Worm (Caenorhabditis elegans) whole organism, early embryonic: Measurements from ENCODE around the gene cyp-31A3.

Source experiments
- B0310.2 ChIP-seq: sonication (generic microtip); optimal IDR thresholded peaks from 2 replicates; lab custom pipeline; 2016; ENCODE audit warnings: mild to moderate bottlenecking, missing genetic modification characterization, missing compliant biosample characterization
- F13C5.2 ChIP-seq: sonication (generic microtip); optimal IDR thresholded peaks from 2 replicates; lab custom pipeline; 2017; ENCODE audit warnings: mild to moderate bottlenecking, missing genetic modification characterization, inconsistent platforms, missing compliant biosample characterization
- aly-1 ChIP-seq: sonication (generic microtip); optimal IDR thresholded peaks from 2 replicates; lab custom pipeline; 2016; ENCODE audit warnings: missing genetic modification characterization, missing compliant biosample characterization
- ama-1 ChIP-seq: fragments of 150-350 bp; optimal IDR thresholded peaks from 2 replicates; lab custom pipeline; 2014
- ceh-13 ChIP-seq: fragments of 200-800 bp; sonication (Bioruptor generic); optimal IDR thresholded peaks from 2 replicates; lab custom pipeline; 2018; ENCODE audit warnings: mild to moderate bottlenecking, missing genetic modification characterization, missing compliant biosample characterization
- ceh-36 ChIP-seq: sonication (generic microtip); optimal IDR thresholded peaks from 2 replicates; lab custom pipeline; 2016; ENCODE audit warnings: missing genetic modification characterization, inconsistent platforms, missing compliant biosample characterization
- ets-7 ChIP-seq: sonication (generic microtip); optimal IDR thresholded peaks from 2 replicates; lab custom pipeline; 2016; ENCODE audit warnings: missing genotype, missing genetic modification characterization, missing compliant biosample characterization
- flt-1 ChIP-seq: fragments of 200-800 bp; sonication (Bioruptor generic); IDR thresholded peaks from 2 replicates; pipeline ENCODE4 v1.3.6; 2022; ENCODE audit warnings: missing genetic modification characterization, missing compliant biosample characterization
- hmbx-1 ChIP-seq: sonication (generic microtip); optimal IDR thresholded peaks from 2 replicates; lab custom pipeline; 2016; ENCODE audit warnings: mild to moderate bottlenecking, missing genetic modification characterization, missing compliant biosample characterization
- hmg-4 ChIP-seq: fragments of 200-800 bp; sonication (Bioruptor generic); optimal IDR thresholded peaks from 2 replicates; lab custom pipeline; 2018; ENCODE audit warnings: mild to moderate bottlenecking, missing genetic modification characterization, missing compliant biosample characterization
- hnd-1 ChIP-seq: sonication (generic microtip); optimal IDR thresholded peaks from 2 replicates; lab custom pipeline; 2016; ENCODE audit warnings: missing genetic modification characterization, missing compliant biosample characterization
- pes-1 ChIP-seq: fragments of 200-800 bp; sonication (Bioruptor generic); IDR thresholded peaks from 2 replicates; pipeline ENCODE4 v1.3.6; 2022; ENCODE audit warnings: missing genetic modification reagents, missing genetic modification characterization, missing compliant biosample characterization
- scrt-1 ChIP-seq: fragments of 200-800 bp; sonication (Bioruptor generic); IDR thresholded peaks from 2 replicates; pipeline ENCODE4 v1.3.6; 2022; ENCODE audit warnings: missing genetic modification characterization, missing compliant biosample characterization
- sea-1 ChIP-seq: fragments of 200-800 bp; sonication (Bioruptor generic); conservative IDR thresholded peaks from 2 replicates; pipeline ENCODE4 v1.3.6; 2022; ENCODE audit warnings: missing genetic modification characterization, missing compliant biosample characterization
- tbx-11 ChIP-seq: fragments of 200-800 bp; sonication (Bioruptor generic); IDR thresholded peaks from 2 replicates; pipeline ENCODE4 v1.3.6; 2022; ENCODE audit warnings: missing genetic modification characterization, missing compliant biosample characterization
- tbx-37 ChIP-seq: fragments of 200-800 bp; sonication (Bioruptor generic); conservative IDR thresholded peaks from 2 replicates; pipeline ENCODE4 v1.3.6; 2022; ENCODE audit warnings: missing genetic modification reagents, missing genetic modification characterization, missing compliant biosample characterization
- tra-4 ChIP-seq: sonication (generic microtip); optimal IDR thresholded peaks from 2 replicates; lab custom pipeline; 2017; ENCODE audit warnings: missing genetic modification characterization, missing compliant biosample characterization

The cyp-31A3 gene

DNA sequence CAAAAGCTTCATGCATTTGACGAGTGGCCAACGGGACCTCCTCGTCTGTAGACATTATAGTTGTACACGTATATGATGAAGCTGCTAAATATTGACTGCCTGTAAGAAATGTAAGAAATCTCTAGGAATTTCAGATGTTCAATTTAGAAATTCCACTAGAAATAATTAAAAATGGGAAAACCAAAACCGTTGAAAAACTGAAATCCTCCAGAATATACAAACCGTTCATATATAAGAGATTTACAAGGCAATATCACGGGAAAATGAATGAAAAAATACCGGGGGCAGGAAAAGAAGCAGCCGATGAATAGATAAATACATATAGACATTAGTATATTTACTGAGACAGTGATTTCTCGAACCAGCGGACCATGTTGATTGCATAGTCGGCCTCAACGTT, 41.6 kb downstream of the cyp-31A3 start, which contains the start of gene dpf-7:
Gene dpf-7, minus strand, starts transcription at position 101 of the 400 bp plus-strand sequence.
- TF ChIP-seq flt-1 (GFP tag; lab: Robert Waterston, UW) = no peak
- no peak for TF ChIP-seq tra-4 (tag; lab: Kevin White, UChicago)
- no peak for TF ChIP-seq B0310.2
- no peak for TF ChIP-seq F13C5.2
- TF ChIP-seq ceh-13 (GFP tag; lab: Kevin White, UChicago) = no peak
- TF ChIP-seq hnd-1 (tag; lab: Kevin White, UChicago) = no peak
- TF ChIP-seq ceh-36 (tag; lab: Kevin White, UChicago) = no peak
- TF ChIP-seq pes-1 (GFP tag; lab: Robert Waterston, UW) = no peak
- TF ChIP-seq hmbx-1 (tag; lab: Kevin White, UChicago) = no peak
- no peak for TF ChIP-seq ama-1 (lab: Kevin White, UChicago)
- no peak for TF ChIP-seq aly-1 (tag; lab: Kevin White, UChicago)

ce11 chrIV:4806486-4806885, 45.6 kb downstream of the cyp-31A3 start, which contains the start of gene dpf-5:
Gene dpf-5 (minus strand): TSS chrIV:4806586.
- TF ChIP-seq F13C5.2 (no peak), aly-1 (tag; lab: Kevin White, UChicago) (no peak), B0310.2 (no peak), pes-1 (GFP tag; lab: Robert Waterston, UW) (no peak), hmbx-1 (tag; lab: Kevin White, UChicago) (no peak), ets-7 (tag; lab: Kevin White, UChicago) (no peak), scrt-1 (GFP tag; lab: Robert Waterston, UW) (no peak), hmg-4 (GFP tag; lab: Kevin White, UChicago) (no peak), ama-1 (lab: Kevin White, UChicago) (no peak), tbx-11 (no peak), ceh-13 (GFP tag; lab: Kevin White, UChicago) (no peak)

DNA sequence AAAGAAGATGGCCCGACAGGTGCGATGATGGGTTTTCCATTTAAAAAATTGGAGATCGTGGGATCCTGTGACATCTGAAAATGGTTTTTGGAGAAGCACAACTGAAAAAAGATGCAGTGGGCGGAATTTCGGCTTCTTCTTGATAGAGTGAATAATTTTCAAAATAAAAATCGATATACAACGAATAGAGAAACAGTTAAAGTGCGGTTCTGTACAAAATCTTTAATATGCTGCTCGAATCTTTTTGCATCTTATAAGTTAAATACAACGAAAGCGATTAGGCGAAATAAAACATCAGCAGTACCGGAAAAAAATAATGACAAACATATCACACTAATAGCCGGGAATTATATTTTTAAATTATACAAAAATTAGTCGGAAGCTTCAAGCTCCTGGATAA, 46.4 kb downstream of the cyp-31A3 start, which contains the start of gene H06H21.11:
Gene H06H21.11, minus strand, starts transcription at position 101 of the 400 bp plus-strand sequence.
- no peak for TF ChIP-seq ceh-13 (GFP tag; lab: Kevin White, UChicago)

DNA sequence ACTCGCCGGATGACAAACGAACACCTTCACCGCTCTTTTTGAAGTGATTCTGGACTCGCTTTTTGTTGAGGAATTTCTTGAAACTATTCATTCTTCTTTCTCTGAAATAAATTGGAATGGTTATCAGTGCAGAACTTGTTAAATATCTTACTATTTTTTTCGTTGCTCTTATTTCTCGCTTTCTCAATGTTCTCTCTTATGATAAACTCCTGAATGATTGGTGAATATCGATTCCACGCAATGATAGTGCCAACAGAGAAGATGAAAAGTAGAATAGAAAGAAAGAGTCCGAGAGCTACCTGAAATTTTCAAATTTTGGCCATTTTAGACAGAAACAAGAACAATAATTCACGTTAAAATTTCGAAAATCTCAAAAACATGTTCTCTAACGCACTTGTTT, 48.5 kb downstream of the cyp-31A3 start, which contains the start of gene ubxn-6:
Gene ubxn-6, minus strand, starts transcription at position 101 of the 400 bp plus-strand sequence.
- TF ChIP-seq ets-7 (tag; lab: Kevin White, UChicago) = no peak
- TF ChIP-seq aly-1 (tag; lab: Kevin White, UChicago) = no peak

ce11 chrIV:4809813-4810212, 49.0 kb downstream of the cyp-31A3 start, which contains the start of gene H06H21.37:
Gene H06H21.37 (minus strand): TSS chrIV:4809974.
- no peak for TF ChIP-seq ama-1 (lab: Kevin White, UChicago)
- no peak for TF ChIP-seq tbx-37
- no peak for TF ChIP-seq B0310.2
- no peak for TF ChIP-seq aly-1 (tag; lab: Kevin White, UChicago)
- no peak for TF ChIP-seq tbx-11
- no peak for TF ChIP-seq ets-7 (tag; lab: Kevin White, UChicago)
- no peak for TF ChIP-seq hnd-1 (tag; lab: Kevin White, UChicago)
- no peak for TF ChIP-seq ceh-13 (GFP tag; lab: Kevin White, UChicago)
- TF ChIP-seq pes-1 (GFP tag; lab: Robert Waterston, UW) = no peak
- no peak for TF ChIP-seq flt-1 (GFP tag; lab: Robert Waterston, UW)
- no peak for TF ChIP-seq tra-4 (tag; lab: Kevin White, UChicago)
- no peak for TF ChIP-seq sea-1 (GFP tag; lab: Robert Waterston, UW)
- no peak for TF ChIP-seq hmbx-1 (tag; lab: Kevin White, UChicago)
- TF ChIP-seq F13C5.2 = no peak
- TF ChIP-seq hmg-4 (GFP tag; lab: Kevin White, UChicago) = no peak
- TF ChIP-seq scrt-1 (GFP tag; lab: Robert Waterston, UW) = no peak
- no peak for TF ChIP-seq ceh-36 (tag; lab: Kevin White, UChicago)

DNA sequence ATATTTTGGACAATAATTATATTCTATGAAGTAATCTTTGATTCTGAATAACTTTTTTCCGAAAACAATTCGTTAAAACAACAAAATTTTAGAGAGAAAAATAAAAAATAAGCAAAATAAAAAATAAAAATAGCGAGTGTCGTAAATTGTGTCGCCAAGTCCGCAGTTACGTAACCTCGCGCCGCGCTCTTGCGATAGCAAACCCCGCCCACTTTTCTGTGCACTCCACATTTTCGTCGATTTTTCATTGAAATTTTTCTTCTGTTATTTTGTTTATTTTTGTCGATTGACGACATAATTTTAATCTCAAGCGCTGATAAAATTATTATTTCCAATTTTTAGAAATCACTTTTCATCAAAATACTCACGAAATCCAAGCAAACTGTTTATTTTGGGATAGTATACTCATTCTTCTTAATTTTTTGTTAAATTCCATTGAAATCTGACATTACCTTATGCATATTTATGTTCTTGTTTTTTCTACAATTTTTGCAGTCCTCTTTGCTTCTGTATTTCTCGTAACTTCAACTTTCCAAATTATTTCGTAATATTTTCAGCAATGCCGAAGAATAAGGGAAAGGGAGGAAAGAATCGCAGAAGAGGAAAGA, 49.6 kb downstream of the cyp-31A3 start, which contains the start of gene eif-1.A:
Gene eif-1.A, plus strand, starts transcription at position 558 of the 608 bp plus-strand sequence.
- TF ChIP-seq tbx-11 (no peak), tbx-37 (0 out of 2 replicates have a peak, but pooled peaks have one; percentile 22), ceh-36 (tag; lab: Kevin White, UChicago) (no peak), hmbx-1 (tag; lab: Kevin White, UChicago) (no peak), sea-1 (GFP tag; lab: Robert Waterston, UW) (no peak), ets-7 (tag; lab: Kevin White, UChicago) (no peak), F13C5.2 (peak; percentile 58), tra-4 (tag; lab: Kevin White, UChicago) (no peak), scrt-1 (GFP tag; lab: Robert Waterston, UW) (no peak), pes-1 (GFP tag; lab: Robert Waterston, UW) (no peak)

DNA sequence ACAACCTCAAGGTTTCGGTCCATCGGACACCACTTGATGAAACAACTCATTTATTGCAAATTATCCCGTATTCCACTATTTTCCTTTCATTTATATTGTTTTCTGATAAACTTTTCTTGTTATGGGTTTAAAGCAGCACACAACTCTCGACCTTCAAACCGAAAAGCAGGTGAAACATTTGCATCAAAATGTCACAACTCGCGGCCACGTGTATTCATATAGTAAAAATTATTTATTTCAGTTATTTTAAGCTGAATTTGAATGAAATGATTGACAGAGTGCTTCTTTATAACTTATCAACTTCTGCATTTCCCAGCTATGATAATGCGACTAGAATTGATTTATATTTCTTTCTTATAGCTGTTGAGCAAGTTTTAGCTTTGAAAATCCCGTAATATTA, 51.0 kb downstream of the cyp-31A3 start, which contains the start of gene srw-95:
Gene srw-95, plus strand, starts transcription at position 213 of the 400 bp plus-strand sequence.
- TF ChIP-seq ceh-13 (GFP tag; lab: Kevin White, UChicago) = no peak
- TF ChIP-seq pes-1 (GFP tag; lab: Robert Waterston, UW) = no peak
- no peak for TF ChIP-seq flt-1 (GFP tag; lab: Robert Waterston, UW)
- no peak for TF ChIP-seq F13C5.2
- no peak for TF ChIP-seq hmg-4 (GFP tag; lab: Kevin White, UChicago)
- TF ChIP-seq ceh-36 (tag; lab: Kevin White, UChicago) = no peak
- TF ChIP-seq tbx-11 = no peak
- TF ChIP-seq hnd-1 (tag; lab: Kevin White, UChicago) = no peak
